Fruit fly (Drosophila melanogaster): ENCODE results near the gene ab.

DNA sequence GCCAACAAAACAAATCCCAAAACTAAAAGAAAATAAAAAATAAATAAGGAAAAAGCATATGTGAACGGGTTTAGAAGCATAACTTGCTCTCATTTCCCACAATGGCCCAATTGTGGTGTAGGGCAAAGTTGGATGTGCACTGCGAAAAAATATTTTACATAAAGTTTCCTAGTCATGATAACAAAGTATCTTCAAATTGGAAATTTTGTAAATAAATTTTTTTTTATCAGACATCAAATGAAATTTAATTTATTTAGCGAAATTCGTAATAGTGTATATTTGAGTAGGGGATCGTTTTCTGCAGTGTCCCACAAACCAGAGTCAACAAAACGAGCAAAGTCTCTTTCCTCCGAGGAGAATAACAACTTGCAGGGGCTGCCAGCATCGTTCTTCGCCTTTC lies 26.3 kb upstream of the ab start:
- TF ChIP-seq psq (optimal IDR thresholded peaks at IDR 0.05) (no peak), usp (GFP tag; optimal IDR thresholded peaks at IDR 0.05) (no peak), CG8478 (optimal IDR thresholded peaks at IDR 0.05) (no peak), Dll (optimal IDR thresholded peaks at IDR 0.05) (no peak)

Measured in whole organism.